Fruit fly (Drosophila melanogaster): Measurements from ENCODE around the gene CG7567.

The CG7567 gene

dm6 chr3R:29552830-29553583 lies 34.9 kb downstream of the CG7567 start:
- TF ChIP-seq br (GFP tag; optimal IDR thresholded peaks at IDR 0.05) (no peak), sage (GFP tag; optimal IDR thresholded peaks at IDR 0.05) (no peak), Rel (GFP tag; optimal IDR thresholded peaks at IDR 0.05) (no peak), Rel (tag; optimal IDR thresholded peaks at IDR 0.05) (no peak), dmrt93B (GFP tag; optimal IDR thresholded peaks at IDR 0.05) (no peak), pan (optimal IDR thresholded peaks at IDR 0.05) (no peak), Hr83 (GFP tag; optimal IDR thresholded peaks at IDR 0.05; ENCODE audit: poor library complexity, severe bottlenecking) (no peak), CG9705 (GFP tag; optimal IDR thresholded peaks at IDR 0.05) (no peak), brk (GFP tag; optimal IDR thresholded peaks at IDR 0.05) (no peak), CrebA (GFP tag; optimal IDR thresholded peaks at IDR 0.05; ENCODE audit: borderline replicate concordance) (no peak), HLH106 (tag; optimal IDR thresholded peaks at IDR 0.05) (no peak), sv (GFP tag; optimal IDR thresholded peaks at IDR 0.05) (no peak), Mio (GFP tag; optimal IDR thresholded peaks at IDR 0.05) (no peak)

- TF ChIP-seq foxo (GFP tag; optimal IDR thresholded peaks at IDR 0.05) (no peak), Jra (GFP tag; optimal IDR thresholded peaks at IDR 0.05) (no peak), Dif (GFP tag; optimal IDR thresholded peaks at IDR 0.05; ENCODE audit: partially characterized antibody) (no peak), dsf (GFP tag; optimal IDR thresholded peaks at IDR 0.05; ENCODE audit: borderline replicate concordance) (no peak), sage (GFP tag; optimal IDR thresholded peaks at IDR 0.05) (no peak), fru (GFP tag; optimal IDR thresholded peaks at IDR 0.05) (no peak), dl (GFP tag; optimal IDR thresholded peaks at IDR 0.05; ENCODE audit: insufficient read depth in 1 of 2, partially characterized antibody in 2 of 2) (no peak), Vsx2 (GFP tag; optimal IDR thresholded peaks at IDR 0.05; ENCODE audit: partially characterized antibody) (no peak), HLH106 (tag; optimal IDR thresholded peaks at IDR 0.05) (no peak), dmrt93B (GFP tag; optimal IDR thresholded peaks at IDR 0.05) (no peak)
These were observed 37.2 kb downstream of the CG7567 start for dm6 chr3R:29550735-29551134.

dm6 chr3R:29549945-29550344 lies 38.0 kb downstream of the CG7567 start:
- TF ChIP-seq foxo (GFP tag; optimal IDR thresholded peaks at IDR 0.05): peak in 1 of 2 experiments; percentile 48
- TF ChIP-seq rgr (GFP tag; optimal IDR thresholded peaks at IDR 0.05): peak; percentile 29
- TF ChIP-seq h (GFP tag; optimal IDR thresholded peaks at IDR 0.05): peak; percentile 54
- TF ChIP-seq Hnf4 (GFP tag; optimal IDR thresholded peaks at IDR 0.05): peak; percentile 56
- no peak for TF ChIP-seq Abd-B (GFP tag; optimal IDR thresholded peaks at IDR 0.05)
- TF ChIP-seq HLH106 (tag; optimal IDR thresholded peaks at IDR 0.05): peak; percentile 36
- TF ChIP-seq sage (GFP tag; optimal IDR thresholded peaks at IDR 0.05): peak; percentile 2
- peak; percentile 40 for TF ChIP-seq OdsH (GFP tag; optimal IDR thresholded peaks at IDR 0.05)
- peak; percentile 1 for TF ChIP-seq woc (GFP tag; optimal IDR thresholded peaks at IDR 0.05)
- TF ChIP-seq GATAd (GFP tag; optimal IDR thresholded peaks at IDR 0.05): no peak
- TF ChIP-seq lola (GFP tag; optimal IDR thresholded peaks at IDR 0.05): no peak
- TF ChIP-seq psq (GFP tag; optimal IDR thresholded peaks at IDR 0.05): peak; percentile 20
- TF ChIP-seq br (GFP tag; optimal IDR thresholded peaks at IDR 0.05): peak; percentile 39
- TF ChIP-seq Sp1 (GFP tag; optimal IDR thresholded peaks at IDR 0.05): peak; percentile 7
- TF ChIP-seq ey (GFP tag; optimal IDR thresholded peaks at IDR 0.05): peak; percentile 58
- no peak for TF ChIP-seq Jra (GFP tag; optimal IDR thresholded peaks at IDR 0.05)
- TF ChIP-seq fru (GFP tag; optimal IDR thresholded peaks at IDR 0.05): peak; percentile 29

dm6 chr3R:29549157-29549556 lies 38.7 kb downstream of the CG7567 start:
- no peak for TF ChIP-seq CrebA (GFP tag; optimal IDR thresholded peaks at IDR 0.05; ENCODE audit: borderline replicate concordance)
- TF ChIP-seq jim (GFP tag; optimal IDR thresholded peaks at IDR 0.05): no peak
- no peak for TF ChIP-seq HLH106 (tag; optimal IDR thresholded peaks at IDR 0.05)
- TF ChIP-seq foxo (GFP tag; optimal IDR thresholded peaks at IDR 0.05): no peak
- TF ChIP-seq N (GFP tag; optimal IDR thresholded peaks at IDR 0.05): no peak
